Worm (Caenorhabditis elegans): Measurements from ENCODE around the gene C45B2.2.

ce11 chrX:6097551-6097950 lies 13.0 kb downstream of the C45B2.2 start, which contains the start of gene C15H9.4:
- TF ChIP-seq zag-1 (tag; optimal IDR thresholded peaks at IDR 0.05) (no peak), ceh-82 (tag; optimal IDR thresholded peaks at IDR 0.05) (no peak), alr-1 (tag; optimal IDR thresholded peaks at IDR 0.05) (no peak), lsy-2 (tag; optimal IDR thresholded peaks at IDR 0.05) (peak in 1 of 2 experiments; percentile 31), nhr-12 (tag; optimal IDR thresholded peaks at IDR 0.05) (no peak), lin-11 (tag; optimal IDR thresholded peaks at IDR 0.05) (peak; percentile 1), lin-39 (tag; optimal IDR thresholded peaks at IDR 0.05) (no peak), F13H6.1 (tag; optimal IDR thresholded peaks at IDR 0.05) (peak; percentile 64), peb-1 (tag; optimal IDR thresholded peaks at IDR 0.05) (no peak), unc-39 (tag; optimal IDR thresholded peaks at IDR 0.05) (no peak), ama-1 (optimal IDR thresholded peaks at IDR 0.05) (no peak), nhr-11 (tag; optimal IDR thresholded peaks at IDR 0.05) (no peak), ztf-4 (tag; optimal IDR thresholded peaks at IDR 0.05) (no peak), blmp-1 (tag; optimal IDR thresholded peaks at IDR 0.05; ENCODE audit: insufficient read depth) (no peak)
